Worm (Caenorhabditis elegans) whole organism, L3 larva: Measurements from ENCODE around the gene Y55D5A.1.

ENCODE experiments used
- R02D3.7 ChIP-seq: fragments of 150-350 bp; optimal IDR thresholded peaks from 2 replicates; lab custom pipeline; 2014; ENCODE audit warnings: missing biosample characterization, missing genetic modification characterization
- ZK546.5 ChIP-seq: sonication (generic microtip); optimal IDR thresholded peaks from 2 replicates; lab custom pipeline; 2017; ENCODE audit warnings: missing biosample characterization, missing genetic modification characterization
- aly-2 ChIP-seq: fragments of 150-350 bp; optimal IDR thresholded peaks from 2 replicates; lab custom pipeline; 2014; ENCODE audit warnings: missing biosample characterization, missing genetic modification characterization
- ama-1 ChIP-seq: fragments of 150-350 bp; optimal IDR thresholded peaks from 2 replicates; lab custom pipeline; 2018
- ceh-16 ChIP-seq: sonication (generic microtip); optimal IDR thresholded peaks from 2 replicates; lab custom pipeline; 2017; ENCODE audit warnings: missing biosample characterization, missing genetic modification characterization
- ceh-28 ChIP-seq: fragments of 150-350 bp; optimal IDR thresholded peaks from 2 replicates; lab custom pipeline; 2014; ENCODE audit warnings: missing biosample characterization, missing genetic modification reagents, missing genetic modification characterization
- egl-5 ChIP-seq: fragments of 150-350 bp; optimal IDR thresholded peaks from 2 replicates; lab custom pipeline; 2017; ENCODE audit warnings: missing biosample characterization, missing genetic modification reagents, missing genetic modification characterization, inconsistent platforms
- elt-1 ChIP-seq: fragments of 150-350 bp; optimal IDR thresholded peaks from 2 replicates; lab custom pipeline; 2014; ENCODE audit warnings: missing biosample characterization, missing genetic modification characterization
- elt-2 ChIP-seq: sonication (generic microtip); optimal IDR thresholded peaks from 2 replicates; lab custom pipeline; 2016; ENCODE audit warnings: missing genetic modification reagents, mild to moderate bottlenecking, missing genetic modification characterization, missing compliant biosample characterization
- elt-3 ChIP-seq, 3 experiments: fragments of 150-350 bp in 1 of 3; sonication (generic microtip) in 2 of 3; optimal IDR thresholded peaks; 2 replicates in 2 of 3; 4 replicates in 1 of 3; lab custom pipeline; 2014 to 2017; ENCODE audit warnings: missing biosample characterization in 3 of 3, missing genetic modification characterization in 3 of 3
- fkh-10 ChIP-seq: sonication (generic microtip); optimal IDR thresholded peaks from 2 replicates; lab custom pipeline; 2017; ENCODE audit warnings: missing biosample characterization, missing genetic modification reagents, missing genetic modification characterization
- fkh-2 ChIP-seq: fragments of 150-350 bp; optimal IDR thresholded peaks from 2 replicates; lab custom pipeline; 2014; ENCODE audit warnings: missing biosample characterization, missing genetic modification reagents, missing genetic modification characterization
- fos-1 ChIP-seq: fragments of 150-350 bp; optimal IDR thresholded peaks from 2 replicates; lab custom pipeline; 2014; ENCODE audit warnings: missing biosample characterization, missing genetic modification characterization
- hmg-11 ChIP-seq: sonication (generic microtip); optimal IDR thresholded peaks from 2 replicates; lab custom pipeline; 2016; ENCODE audit warnings: missing genetic modification characterization, missing compliant biosample characterization
- jun-1 ChIP-seq: fragments of 150-350 bp; optimal IDR thresholded peaks from 2 replicates; lab custom pipeline; 2014; ENCODE audit warnings: missing biosample characterization, missing genetic modification reagents, missing genetic modification characterization
- lin-15B ChIP-seq: fragments of 150-350 bp; optimal IDR thresholded peaks from 2 replicates; lab custom pipeline; 2014; ENCODE audit warnings: missing biosample characterization, missing genetic modification characterization
- lin-39 ChIP-seq: fragments of 150-350 bp; optimal IDR thresholded peaks from 2 replicates; lab custom pipeline; 2018; ENCODE audit warnings: missing biosample characterization, missing genetic modification reagents, missing genetic modification characterization
- lsy-12 ChIP-seq: sonication (generic microtip); optimal IDR thresholded peaks from 2 replicates; lab custom pipeline; 2016; ENCODE audit warnings: mild to moderate bottlenecking, missing genetic modification characterization, missing compliant biosample characterization
- mdl-1 ChIP-seq: fragments of 150-350 bp; optimal IDR thresholded peaks from 2 replicates; lab custom pipeline; 2014; ENCODE audit warnings: missing biosample characterization, missing genetic modification characterization
- mml-1 ChIP-seq: fragments of 150-350 bp; sonication (generic microtip); optimal IDR thresholded peaks from 3 replicates; lab custom pipeline; 2014; ENCODE audit warnings: missing biosample characterization, missing genetic modification characterization
- nfya-1 ChIP-seq: sonication (generic microtip); optimal IDR thresholded peaks from 2 replicates; lab custom pipeline; 2017; ENCODE audit warnings: missing genetic modification characterization, mild to moderate bottlenecking, missing compliant biosample characterization, antibody characterized with exemption, moderate library complexity; ENCODE audit not compliant: insufficient read depth
- nhr-11 ChIP-seq: fragments of 150-350 bp; optimal IDR thresholded peaks from 2 replicates; lab custom pipeline; 2014; ENCODE audit warnings: missing biosample characterization, missing genetic modification characterization
- nhr-12 ChIP-seq: fragments of 150-350 bp; optimal IDR thresholded peaks from 2 replicates; lab custom pipeline; 2014; ENCODE audit warnings: missing biosample characterization, missing genetic modification characterization
- nhr-23 ChIP-seq: fragments of 150-350 bp; optimal IDR thresholded peaks from 2 replicates; lab custom pipeline; 2014; ENCODE audit warnings: missing biosample characterization, missing genetic modification reagents, missing genetic modification characterization
- nhr-237 ChIP-seq: fragments of 150-350 bp; optimal IDR thresholded peaks from 2 replicates; lab custom pipeline; 2014; ENCODE audit warnings: missing biosample characterization, missing genetic modification characterization
- nhr-25 ChIP-seq: sonication (generic microtip); optimal IDR thresholded peaks from 2 replicates; lab custom pipeline; 2017; ENCODE audit warnings: missing biosample characterization, missing genetic modification characterization
- nhr-28 ChIP-seq: fragments of 150-350 bp; optimal IDR thresholded peaks from 2 replicates; lab custom pipeline; 2014; ENCODE audit warnings: missing biosample characterization, missing genetic modification characterization
- nhr-76 ChIP-seq: fragments of 150-350 bp; sonication (generic microtip); optimal IDR thresholded peaks from 5 replicates; lab custom pipeline; 2014; ENCODE audit warnings: missing biosample characterization, missing genetic modification characterization
- nhr-77 ChIP-seq: fragments of 150-350 bp; optimal IDR thresholded peaks from 2 replicates; lab custom pipeline; 2014; ENCODE audit warnings: missing biosample characterization, missing genetic modification characterization
- pha-4 ChIP-seq: fragments of 150-350 bp; optimal IDR thresholded peaks from 2 replicates; lab custom pipeline; 2014; ENCODE audit warnings: missing biosample characterization, missing genetic modification reagents, missing genetic modification characterization
- pqm-1 ChIP-seq: fragments of 150-350 bp; optimal IDR thresholded peaks from 2 replicates; lab custom pipeline; 2017; ENCODE audit warnings: missing biosample characterization, missing genetic modification characterization, inconsistent platforms
- sea-2 ChIP-seq: fragments of 150-350 bp; sonication (generic microtip); optimal IDR thresholded peaks from 4 replicates; lab custom pipeline; 2014; ENCODE audit warnings: missing biosample characterization, missing genetic modification reagents, missing genetic modification characterization
- tbx-2 ChIP-seq: sonication (generic microtip); optimal IDR thresholded peaks from 2 replicates; lab custom pipeline; 2016; ENCODE audit warnings: mild to moderate bottlenecking, missing genetic modification characterization, missing compliant biosample characterization
- unc-39 ChIP-seq: sonication (generic microtip); optimal IDR thresholded peaks from 4 replicates; lab custom pipeline; 2017; ENCODE audit warnings: missing biosample characterization, missing genetic modification characterization
- unc-62 ChIP-seq: fragments of 150-350 bp; sonication (generic microtip); optimal IDR thresholded peaks from 4 replicates; lab custom pipeline; 2014; ENCODE audit warnings: missing biosample characterization, missing genetic modification reagents, missing genetic modification characterization
- zag-1 ChIP-seq: fragments of 150-350 bp; optimal IDR thresholded peaks from 2 replicates; lab custom pipeline; 2014; ENCODE audit warnings: missing biosample characterization, missing genetic modification characterization
- ztf-4 ChIP-seq: fragments of 150-350 bp; optimal IDR thresholded peaks from 2 replicates; lab custom pipeline; 2014; ENCODE audit warnings: missing biosample characterization, missing genetic modification characterization

The Y55D5A.1 gene

ce11 chrIII:3035977-3036376 lies 53.8 kb downstream of the Y55D5A.1 start (continued):
- TF ChIP-seq fos-1 (tag; lab: Kevin White, UChicago): no peak
- no peak for TF ChIP-seq jun-1 (tag; lab: Kevin White, UChicago)
- TF ChIP-seq sea-2 (GFP tag; lab: Kevin White, UChicago): no peak
- TF ChIP-seq mml-1 (tag; lab: Kevin White, UChicago): no peak
- TF ChIP-seq R02D3.7: no peak
- TF ChIP-seq ztf-4 (tag; lab: Kevin White, UChicago): no peak
- TF ChIP-seq nfya-1 (tag; lab: Kevin White, UChicago): peak; percentile 87
- peak; percentile 68 for TF ChIP-seq nhr-25
- TF ChIP-seq lsy-12: no peak
- TF ChIP-seq mdl-1: peak; percentile 82
- TF ChIP-seq nhr-23: no peak
- peak; percentile 53 for TF ChIP-seq pha-4 (tag; lab: Kevin White, UChicago)

- TF ChIP-seq ceh-28 (tag; lab: Kevin White, UChicago) (no peak), egl-5 (tag; lab: Kevin White, UChicago) (no peak), R02D3.7 (no peak), pha-4 (tag; lab: Kevin White, UChicago) (peak; percentile 64), hmg-11 (tag; lab: Kevin White, UChicago) (peak; percentile 61), nfya-1 (tag; lab: Kevin White, UChicago) (peak; percentile 73), elt-3 (tag; optimal IDR thresholded peaks at IDR 0.05; lab: Kevin White, UChicago) (no peak), elt-2 (tag; lab: Kevin White, UChicago) (peak; percentile 38), zag-1 (tag; lab: Kevin White, UChicago) (no peak), unc-39 (no peak), jun-1 (tag; lab: Kevin White, UChicago) (peak; percentile 0), lin-39 (peak; percentile 86), lin-15B (tag; lab: Kevin White, UChicago) (peak; percentile 60), ama-1 (lab: Kevin White, UChicago) (no peak), fkh-2 (tag; lab: Kevin White, UChicago) (no peak), ceh-16 (no peak), nhr-77 (tag; lab: Kevin White, UChicago) (no peak), sea-2 (GFP tag; lab: Kevin White, UChicago) (no peak), nhr-25 (peak; percentile 54), mdl-1 (peak; percentile 43), nhr-23 (peak; percentile 4), ZK546.5 (tag; lab: Kevin White, UChicago) (no peak), nhr-76 (tag; lab: Kevin White, UChicago) (no peak), aly-2 (tag; lab: Kevin White, UChicago) (no peak), unc-62 (GFP tag; lab: Kevin White, UChicago) (no peak), pqm-1 (tag; lab: Kevin White, UChicago) (no peak), nhr-11 (no peak), nhr-28 (tag; lab: Kevin White, UChicago) (no peak), elt-1 (tag; lab: Kevin White, UChicago) (peak; percentile 22), nhr-12 (tag; lab: Kevin White, UChicago) (no peak), nhr-237 (no peak), tbx-2 (tag; lab: Kevin White, UChicago) (peak; percentile 1), fkh-10 (GFP tag; lab: Kevin White, UChicago) (no peak)
These were observed 55.1 kb downstream of the Y55D5A.1 start for ce11 chrIII:3037346-3037745.
